Fruit fly (Drosophila melanogaster): ENCODE results near the gene Jon65Ai.
A peak's percentile ranks its signal among the peaks of the same experiment; 100 is the strongest.

Jon65Ai gene

dm6 chr3L:6082561-6082960, 28.3 kb upstream of the Jon65Ai start, which contains the start of gene CG13293:
Gene CG13293 (plus strand): TSS chr3L:6082883.
- no peak for TF ChIP-seq prd (optimal IDR thresholded peaks at IDR 0.05)
- TF ChIP-seq prd (GFP tag; IDR thresholded peaks at IDR 0.05): no peak
- peak; percentile 61 for TF ChIP-seq Myb (GFP tag; optimal IDR thresholded peaks at IDR 0.05)
- peak; percentile 27 for TF ChIP-seq CG1603 (tag; optimal IDR thresholded peaks at IDR 0.05)
- peak; percentile 5 for TF ChIP-seq CG17829 (tag; optimal IDR thresholded peaks at IDR 0.05)
- TF ChIP-seq CG11093 (GFP tag; IDR thresholded peaks at IDR 0.05): 0 out of 3 replicates have a peak, but pooled peaks have one; percentile 8
- no peak for TF ChIP-seq CG16815 (GFP tag; optimal IDR thresholded peaks at IDR 0.05)
- TF ChIP-seq CG3726 (GFP tag; IDR thresholded peaks at IDR 0.05): no peak
- no peak for TF ChIP-seq CG8290 (GFP tag; optimal IDR thresholded peaks at IDR 0.05)
- peak in 1 of 2 experiments; percentile 43 for TF ChIP-seq CG8290 (tag; optimal IDR thresholded peaks at IDR 0.05)
- TF ChIP-seq sens (GFP tag): peak; percentile 62
- TF ChIP-seq YL-1 (GFP tag; optimal IDR thresholded peaks at IDR 0.05): peak; percentile 50
- TF ChIP-seq CG18476 (GFP tag; optimal IDR thresholded peaks at IDR 0.05): peak; percentile 90
- TF ChIP-seq Lim3 (GFP tag; IDR thresholded peaks at IDR 0.05): no peak
- TF ChIP-seq CG7357 (GFP tag; IDR thresholded peaks at IDR 0.05): 0 out of 3 replicates have a peak, but pooled peaks have one; percentile 16
- TF ChIP-seq Ets97D (GFP tag; optimal IDR thresholded peaks at IDR 0.05): peak; percentile 2
- peak; percentile 17 for TF ChIP-seq Fer1 (GFP tag; optimal IDR thresholded peaks at IDR 0.05)
- TF ChIP-seq MBD-R2 (GFP tag; IDR thresholded peaks at IDR 0.05): peak; percentile 22; the same call in 1 of the 2 replicates
- TF ChIP-seq Hmr (GFP tag; optimal IDR thresholded peaks at IDR 0.05): peak; percentile 15
- TF ChIP-seq vvl (GFP tag; IDR thresholded peaks at IDR 0.05): peak; percentile 32; the same call in 1 of the 2 replicates
- TF ChIP-seq CTCF (GFP tag; optimal IDR thresholded peaks at IDR 0.05): peak; percentile 93
- TF ChIP-seq abd-A (tag; optimal IDR thresholded peaks at IDR 0.05): peak; percentile 61
- 0 out of 2 replicates have a peak, but pooled peaks have one; percentile 11 for TF ChIP-seq Rfx (GFP tag; IDR thresholded peaks at IDR 0.05)
- peak; percentile 2 for TF ChIP-seq CG9797 (GFP tag; optimal IDR thresholded peaks at IDR 0.05)
- peak; percentile 16 for TF ChIP-seq CG10979 (tag; optimal IDR thresholded peaks at IDR 0.05)
- peak in 1 of 2 experiments; percentile 20 for TF ChIP-seq insv (GFP tag; optimal IDR thresholded peaks at IDR 0.05)
- no peak for TF ChIP-seq CG12942 (GFP tag; optimal IDR thresholded peaks at IDR 0.05)
- TF ChIP-seq scrt (GFP tag; optimal IDR thresholded peaks at IDR 0.05): peak; percentile 53
- no peak for TF ChIP-seq Spps (tag; optimal IDR thresholded peaks at IDR 0.05)
- no peak for TF ChIP-seq sob (GFP tag; IDR thresholded peaks at IDR 0.05)
- TF ChIP-seq crp (GFP tag; optimal IDR thresholded peaks at IDR 0.05): peak; percentile 39 to 87
- 0 out of 2 replicates have a peak, but pooled peaks have one; percentile 14 for TF ChIP-seq Dref (GFP tag; IDR thresholded peaks at IDR 0.05)
- TF ChIP-seq Med (GFP tag): peak; percentile 63
- peak; percentile 12 for TF ChIP-seq CG11504 (tag; optimal IDR thresholded peaks at IDR 0.05)
- TF ChIP-seq dmrt99B (tag; optimal IDR thresholded peaks at IDR 0.05): no peak
- peak; percentile 28 for TF ChIP-seq stwl (tag; optimal IDR thresholded peaks at IDR 0.05)
- peak; percentile 15 for TF ChIP-seq nerfin-1 (tag; optimal IDR thresholded peaks at IDR 0.05)
- 0 out of 2 replicates have a peak, but pooled peaks have one; percentile 21 for TF ChIP-seq NFAT (GFP tag; IDR thresholded peaks at IDR 0.05)
- peak; percentile 25 for TF ChIP-seq HLHmδ (GFP tag; optimal IDR thresholded peaks at IDR 0.05)
- TF ChIP-seq yki (optimal IDR thresholded peaks at IDR 0.05): no peak
- TF ChIP-seq pzg (GFP tag; optimal IDR thresholded peaks at IDR 0.05): peak; percentile 63
- no peak for TF ChIP-seq pan (optimal IDR thresholded peaks at IDR 0.05)
- peak in 1 of 2 experiments; percentile 38 for TF ChIP-seq pan (GFP tag; optimal IDR thresholded peaks at IDR 0.05 in 1 of 2, IDR thresholded peaks at IDR 0.05 in 1 of 2)
- TF ChIP-seq CG14710 (tag; optimal IDR thresholded peaks at IDR 0.05): peak; percentile 17
- TF ChIP-seq seq (GFP tag; IDR thresholded peaks at IDR 0.05): peak; percentile 97
- TF ChIP-seq CG12659 (GFP tag; optimal IDR thresholded peaks at IDR 0.05): peak; percentile 20
- TF ChIP-seq CG11696 (GFP tag; IDR thresholded peaks at IDR 0.05): 0 out of 2 replicates have a peak, but pooled peaks have one; percentile 38
- peak; percentile 30 for TF ChIP-seq MESR4 (GFP tag; optimal IDR thresholded peaks at IDR 0.05)
- 0 out of 3 replicates have a peak, but pooled peaks have one; percentile 21 for TF ChIP-seq H15 (GFP tag; IDR thresholded peaks at IDR 0.05)
- TF ChIP-seq lab (GFP tag; optimal IDR thresholded peaks at IDR 0.05): peak; percentile 2
- peak; percentile 61; the same call in 2 of the 3 replicates for TF ChIP-seq row (GFP tag; IDR thresholded peaks at IDR 0.05)
- TF ChIP-seq onecut (GFP tag; IDR thresholded peaks at IDR 0.05): peak; percentile 100
